Fruit fly (Drosophila melanogaster): ENCODE results near the gene NP15.6.
A peak's percentile ranks its signal among the peaks of the same experiment; 100 is the strongest.

Gene NP15.6

DNA sequence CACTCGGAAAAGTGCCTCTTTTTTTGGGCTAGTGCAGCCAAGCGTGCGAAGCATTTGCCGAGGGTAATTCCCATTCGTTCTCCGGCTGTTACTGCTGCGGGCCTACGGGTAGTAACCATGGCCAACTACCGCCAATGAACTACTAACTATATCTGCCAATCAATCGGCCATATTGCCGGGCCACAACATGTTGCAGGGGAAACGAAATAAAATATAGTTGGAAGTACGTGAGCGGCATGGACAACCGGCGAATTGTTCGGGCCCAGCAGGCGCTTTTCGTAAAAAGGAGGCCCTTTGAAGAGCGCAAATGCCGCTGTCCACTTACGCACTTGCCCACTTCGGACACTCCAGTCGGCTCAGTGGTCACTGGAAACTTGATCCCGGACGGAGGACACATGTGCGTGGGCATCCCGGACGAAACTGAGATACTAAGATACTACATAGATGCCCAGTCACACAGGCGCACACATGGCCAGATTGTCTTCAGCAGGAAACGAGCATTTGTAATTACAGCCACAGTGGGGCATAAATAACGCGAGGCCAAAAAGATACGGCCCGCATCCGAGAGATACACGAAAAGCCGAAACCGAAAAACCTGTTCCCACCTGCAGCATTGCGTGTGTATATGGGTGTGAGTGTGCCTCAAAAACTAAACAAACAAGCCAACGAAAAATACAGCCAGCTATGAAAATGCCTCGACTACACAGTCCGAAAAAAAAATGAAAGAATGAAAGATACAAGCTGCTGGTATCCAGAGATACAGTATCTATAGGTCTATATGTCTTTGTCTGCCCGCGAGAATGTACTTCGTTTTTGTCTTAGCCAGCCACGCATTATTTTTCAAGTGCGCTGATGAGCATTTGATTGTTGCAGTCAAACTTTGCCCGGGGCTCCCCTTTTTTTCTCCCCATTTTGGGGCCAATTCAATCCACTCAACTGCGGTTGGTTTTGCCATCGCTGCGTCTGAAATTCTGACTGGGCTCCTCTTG, 39.4 kb upstream of the NP15.6 start (continued):
- TF ChIP-seq HHEX (GFP tag; optimal IDR thresholded peaks at IDR 0.05) (peak; percentile 31), croc (GFP tag; conservative IDR thresholded peaks at IDR 0.05) (no peak), ci (GFP tag; IDR thresholded peaks at IDR 0.05) (peak; percentile 51; the same call in 1 of the 3 replicates), chif (GFP tag; optimal IDR thresholded peaks at IDR 0.05) (peak in 1 of 2 experiments; percentile 1), CG14965 (GFP tag; optimal IDR thresholded peaks at IDR 0.05; ENCODE audit: borderline replicate concordance) (peak; percentile 30), YL-1 (GFP tag; optimal IDR thresholded peaks at IDR 0.05) (no peak), CG15601 (tag; optimal IDR thresholded peaks at IDR 0.05) (peak; percentile 35), dati (GFP tag; IDR thresholded peaks at IDR 0.05) (no peak), CG32532 (GFP tag; IDR thresholded peaks at IDR 0.05) (no peak), MESR4 (GFP tag; optimal IDR thresholded peaks at IDR 0.05) (no peak), sima (GFP tag; optimal IDR thresholded peaks at IDR 0.05) (no peak), CG2712 (tag; optimal IDR thresholded peaks at IDR 0.05) (peak; percentile 24), fd102C (GFP tag; optimal IDR thresholded peaks at IDR 0.05) (no peak), Elba2 (GFP tag; optimal IDR thresholded peaks at IDR 0.05) (no peak), psq (GFP tag; optimal IDR thresholded peaks at IDR 0.05) (no peak), eyg (GFP tag; optimal IDR thresholded peaks at IDR 0.05) (no peak), CG5180 (GFP tag; optimal IDR thresholded peaks at IDR 0.05) (peak; percentile 90), Hr78 (GFP tag; optimal IDR thresholded peaks at IDR 0.05) (no peak), Asciz (GFP tag; optimal IDR thresholded peaks at IDR 0.05) (peak; percentile 3), Xrp1 (GFP tag; IDR thresholded peaks at IDR 0.05) (0 out of 2 replicates have a peak, but pooled peaks have one; percentile 11), CG1647 (GFP tag; optimal IDR thresholded peaks at IDR 0.05) (no peak), CG12769 (tag; optimal IDR thresholded peaks at IDR 0.05) (peak; percentile 35), CG4424 (GFP tag; optimal IDR thresholded peaks at IDR 0.05) (no peak), Xbp1 (GFP tag; optimal IDR thresholded peaks at IDR 0.05) (peak; percentile 16), ind (GFP tag; optimal IDR thresholded peaks at IDR 0.05) (peak; percentile 33), pnt (GFP tag; optimal IDR thresholded peaks at IDR 0.05) (peak; percentile 33)

- TF ChIP-seq CG7745 (tag; optimal IDR thresholded peaks at IDR 0.05) (peak; percentile 22), Pdp1 (GFP tag; optimal IDR thresholded peaks at IDR 0.05) (no peak), CG4424 (GFP tag; optimal IDR thresholded peaks at IDR 0.05) (no peak), CG7987 (GFP tag; optimal IDR thresholded peaks at IDR 0.05) (no peak), CG12071 (GFP tag; optimal IDR thresholded peaks at IDR 0.05) (no peak), Deaf1 (tag; optimal IDR thresholded peaks at IDR 0.05) (peak; percentile 33), Hr78 (GFP tag; optimal IDR thresholded peaks at IDR 0.05) (peak in 1 of 2 experiments; percentile 15), Camta (GFP tag; optimal IDR thresholded peaks at IDR 0.05) (no peak), E2f1 (GFP tag; IDR thresholded peaks at IDR 0.05) (no peak), CG14050 (GFP tag; IDR thresholded peaks at IDR 0.05) (no peak), CG13624 (GFP tag; optimal IDR thresholded peaks at IDR 0.05) (no peak), Opbp (GFP tag; IDR thresholded peaks at IDR 0.05; ENCODE audit: partially characterized antibody) (0 out of 3 replicates have a peak, but pooled peaks have one; percentile 10), crc (GFP tag; optimal IDR thresholded peaks at IDR 0.05) (no peak), CG2712 (tag; optimal IDR thresholded peaks at IDR 0.05) (no peak), Sox100B (GFP tag; optimal IDR thresholded peaks at IDR 0.05) (no peak), Blimp-1 (GFP tag; optimal IDR thresholded peaks at IDR 0.05) (peak; percentile 27), Lpt (GFP tag; optimal IDR thresholded peaks at IDR 0.05) (no peak), gem (tag; optimal IDR thresholded peaks at IDR 0.05) (no peak), slbo (GFP tag; IDR thresholded peaks at IDR 0.05) (no peak), dati (GFP tag; IDR thresholded peaks at IDR 0.05) (no peak), seq (GFP tag; IDR thresholded peaks at IDR 0.05) (no peak), CG2199 (GFP tag; IDR thresholded peaks at IDR 0.05) (peak; percentile 86), gsb-n (tag; optimal IDR thresholded peaks at IDR 0.05) (peak; percentile 63), CG11723 (GFP tag; optimal IDR thresholded peaks at IDR 0.05) (no peak)
These were observed 38.0 kb upstream of the NP15.6 start for dm6 chr3R:18988957-18989818.

All from whole organism, embryonic.